Worm (Caenorhabditis elegans): ENCODE measurements around the gene nlp-66.

- no peak for TF ChIP-seq mep-1 (tag; optimal IDR thresholded peaks at IDR 0.05)
- no peak for TF ChIP-seq nhr-11 (tag; optimal IDR thresholded peaks at IDR 0.05)
- TF ChIP-seq unc-30 (tag; optimal IDR thresholded peaks at IDR 0.05): no peak
- TF ChIP-seq ceh-82 (tag; optimal IDR thresholded peaks at IDR 0.05): no peak
- TF ChIP-seq unc-98 (GFP tag; IDR thresholded peaks at IDR 0.05): no peak
- no peak for TF ChIP-seq pqm-1 (tag; optimal IDR thresholded peaks at IDR 0.05)
Measured at ce11 chrX:11122412-11122811, 5.8 kb upstream of the nlp-66 start.

Data from whole organism, L1 larva.